Worm (Caenorhabditis elegans): ENCODE results near the gene T01D1.4.

DNA sequence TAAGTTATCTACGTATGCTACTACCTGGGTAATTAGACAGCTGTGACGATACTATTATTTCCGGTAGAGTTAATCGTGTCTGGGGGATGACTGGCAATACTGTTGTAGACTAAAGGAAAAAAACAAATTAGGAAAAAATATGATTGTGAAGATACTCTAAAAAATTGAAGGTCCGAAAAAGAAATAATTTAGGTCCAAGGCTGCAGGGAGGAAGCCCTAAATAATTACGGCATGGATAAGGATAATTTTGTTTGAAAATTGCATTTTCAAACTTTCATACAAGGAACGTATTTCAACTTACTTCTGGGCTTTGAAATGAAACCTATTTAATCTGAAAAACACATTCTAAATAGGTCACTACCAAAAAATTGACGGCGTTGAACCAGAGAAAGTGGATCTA lies 50.0 kb downstream of the T01D1.4 start, which contains the start of gene srd-3:
- TF ChIP-seq mab-5 (tag; optimal IDR thresholded peaks at IDR 0.05) (no peak), unc-62 (GFP tag; optimal IDR thresholded peaks at IDR 0.05) (no peak), mep-1 (tag; optimal IDR thresholded peaks at IDR 0.05) (no peak), snpc-4 (tag; optimal IDR thresholded peaks at IDR 0.05) (no peak), flh-1 (GFP tag; optimal IDR thresholded peaks at IDR 0.05) (no peak), unc-39 (tag; optimal IDR thresholded peaks at IDR 0.05) (no peak), ztf-11 (tag; optimal IDR thresholded peaks at IDR 0.05) (no peak), ces-1 (GFP tag; optimal IDR thresholded peaks at IDR 0.05) (no peak), sptf-1 (tag; optimal IDR thresholded peaks at IDR 0.05) (no peak), ceh-43 (GFP tag; optimal IDR thresholded peaks at IDR 0.05) (no peak), lin-13 (tag; optimal IDR thresholded peaks at IDR 0.05) (no peak)
